Worm (Caenorhabditis elegans): Measurements from ENCODE around the gene srsx-28.

ce11 chrV:10201913-10202312, 49.5 kb downstream of the srsx-28 start, which contains the start of gene ZK856.7:
- TF ChIP-seq ama-1 (optimal IDR thresholded peaks at IDR 0.05) (no peak), lin-15B (tag; optimal IDR thresholded peaks at IDR 0.05) (no peak), nhr-12 (tag; optimal IDR thresholded peaks at IDR 0.05) (no peak)

All from whole organism, L3 larva.